Fruit fly (Drosophila melanogaster): ENCODE results near the gene CG42369.

Gene CG42369

DNA sequence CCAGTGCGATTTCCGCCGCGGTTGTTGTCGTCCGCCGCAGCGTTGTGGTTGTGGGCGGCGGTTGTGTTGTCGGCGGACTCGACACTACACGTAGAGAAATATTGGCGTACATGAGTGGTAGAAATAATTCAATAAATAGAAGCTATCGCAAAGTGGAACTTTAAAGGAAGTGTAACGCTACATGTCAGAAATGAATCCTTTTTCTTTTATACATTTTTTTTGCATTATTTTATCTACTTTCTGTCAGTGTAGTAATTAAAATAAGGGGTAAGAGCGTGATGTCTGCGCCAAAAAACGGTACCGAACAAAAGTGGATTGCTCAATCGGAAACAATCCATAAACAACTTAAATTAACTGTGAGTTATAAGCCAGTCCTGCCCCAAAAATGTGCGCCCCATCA lies 17.9 kb downstream of the CG42369 start (continued):
- no peak for TF ChIP-seq CG4707 (GFP tag; optimal IDR thresholded peaks at IDR 0.05)
- no peak for TF ChIP-seq nerfin-2 (GFP tag; IDR thresholded peaks at IDR 0.05; ENCODE audit: partially characterized antibody)
- TF ChIP-seq klu (GFP tag; IDR thresholded peaks at IDR 0.05), result no peak
- no peak for TF ChIP-seq otp (GFP tag; IDR thresholded peaks at IDR 0.05)
- TF ChIP-seq CG12299 (tag; optimal IDR thresholded peaks at IDR 0.05), result no peak
- no peak for TF ChIP-seq CG17612 (GFP tag; IDR thresholded peaks at IDR 0.05)
- TF ChIP-seq Lim3 (GFP tag; IDR thresholded peaks at IDR 0.05), result no peak
- TF ChIP-seq aop (GFP tag; IDR thresholded peaks at IDR 0.05), result no peak
- no peak for TF ChIP-seq CG13775 (GFP tag; optimal IDR thresholded peaks at IDR 0.05)
- no peak for TF ChIP-seq CoRest (tag; optimal IDR thresholded peaks at IDR 0.05)
- TF ChIP-seq CG34376 (GFP tag; optimal IDR thresholded peaks at IDR 0.05), result no peak
- no peak for TF ChIP-seq danr (GFP tag; IDR thresholded peaks at IDR 0.05)
- TF ChIP-seq Tbp (GFP tag; optimal IDR thresholded peaks at IDR 0.05), result no peak
- no peak for TF ChIP-seq Fer2 (tag; optimal IDR thresholded peaks at IDR 0.05)
- TF ChIP-seq pum (GFP tag; optimal IDR thresholded peaks at IDR 0.05), result no peak
- no peak; the same call in 2 of the 3 replicates for TF ChIP-seq Aef1 (GFP tag; IDR thresholded peaks at IDR 0.05)
- no peak for TF ChIP-seq Ada2b (GFP tag; IDR thresholded peaks at IDR 0.05)
- no peak for TF ChIP-seq CG10209 (GFP tag; optimal IDR thresholded peaks at IDR 0.05)
- peak; percentile 2 for TF ChIP-seq zen (tag; optimal IDR thresholded peaks at IDR 0.05)
- no peak for TF ChIP-seq CG9609 (GFP tag; optimal IDR thresholded peaks at IDR 0.05)
- TF ChIP-seq D19B (GFP tag; optimal IDR thresholded peaks at IDR 0.05), result no peak

DNA sequence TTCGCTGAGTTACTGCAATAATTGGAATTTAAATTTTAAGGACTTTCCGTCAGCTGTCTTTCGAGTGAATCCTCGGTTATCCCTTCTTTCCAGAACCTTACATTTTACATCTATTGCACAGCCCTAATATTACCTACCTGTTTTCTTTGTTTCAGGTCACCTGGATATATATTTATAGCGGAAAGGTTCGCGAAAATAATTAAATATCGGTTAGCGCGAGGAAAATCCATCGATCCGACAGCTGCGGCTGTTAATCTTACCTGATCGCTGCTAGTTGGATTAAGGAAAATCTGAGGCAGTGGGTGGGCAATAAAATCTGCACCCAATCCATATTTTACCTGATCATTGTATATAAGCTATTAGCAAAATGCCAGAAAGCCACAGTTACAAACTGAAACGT lies 23.9 kb downstream of the CG42369 start:
- TF ChIP-seq Stat92E (GFP tag; optimal IDR thresholded peaks at IDR 0.05) (no peak), zen (tag; optimal IDR thresholded peaks at IDR 0.05) (peak; percentile 95), salm (tag; optimal IDR thresholded peaks at IDR 0.05) (no peak), repo (GFP tag; optimal IDR thresholded peaks at IDR 0.05) (no peak), D (optimal IDR thresholded peaks at IDR 0.05) (no peak), D (GFP tag; optimal IDR thresholded peaks at IDR 0.05) (no peak), grn (GFP tag; optimal IDR thresholded peaks at IDR 0.05) (no peak), Xrp1 (GFP tag; IDR thresholded peaks at IDR 0.05) (no peak), ro (GFP tag; IDR thresholded peaks at IDR 0.05) (no peak), YL-1 (GFP tag; optimal IDR thresholded peaks at IDR 0.05) (no peak), dpn (GFP tag; optimal IDR thresholded peaks at IDR 0.05) (no peak), CG7786 (GFP tag; optimal IDR thresholded peaks at IDR 0.05) (no peak), ap (GFP tag; IDR thresholded peaks at IDR 0.05) (no peak), chif (GFP tag; optimal IDR thresholded peaks at IDR 0.05) (no peak), CG9215 (GFP tag; IDR thresholded peaks at IDR 0.05) (no peak), MTF-1 (GFP tag; optimal IDR thresholded peaks at IDR 0.05; ENCODE audit: borderline replicate concordance) (no peak), Atf3 (GFP tag; optimal IDR thresholded peaks at IDR 0.05) (no peak), cad (GFP tag; optimal IDR thresholded peaks at IDR 0.05) (peak; percentile 49), BEAF-32 (GFP tag; optimal IDR thresholded peaks at IDR 0.05) (no peak), CG4730 (GFP tag; IDR thresholded peaks at IDR 0.05) (no peak), CG7271 (tag; optimal IDR thresholded peaks at IDR 0.05) (peak; percentile 14), tll (GFP tag; optimal IDR thresholded peaks at IDR 0.05) (peak in 1 of 2 experiments; percentile 10), Hr3 (GFP tag; optimal IDR thresholded peaks at IDR 0.05) (no peak)

Data from whole organism, embryonic.